Worm (Caenorhabditis elegans): ENCODE measurements around the gene F59A2.5.

DNA sequence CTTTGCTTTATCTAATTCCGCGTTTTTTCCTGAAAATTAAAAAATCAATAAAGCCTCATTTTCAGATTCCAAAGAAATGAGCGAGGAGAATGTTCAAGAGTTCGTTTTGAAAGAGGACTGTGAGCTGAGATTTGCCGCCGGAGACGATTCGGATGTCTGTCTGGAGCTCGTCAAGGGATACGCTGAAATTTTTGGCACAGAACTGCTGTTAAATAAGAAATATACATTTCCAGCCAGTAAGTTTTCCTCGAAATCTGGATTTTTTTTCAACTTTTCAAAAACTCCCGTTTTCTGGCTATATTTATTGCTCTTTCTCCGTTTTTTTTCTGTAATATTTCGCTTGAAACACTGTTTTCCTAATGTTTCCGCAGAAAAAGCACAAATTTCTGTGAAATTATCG, 7.0 kb upstream of the F59A2.5 start, which contains the start of gene clpf-1:
- TF ChIP-seq pqm-1 (tag; optimal IDR thresholded peaks at IDR 0.05) (no peak), ama-1 (optimal IDR thresholded peaks at IDR 0.05) (no peak), pha-4 (tag; optimal IDR thresholded peaks at IDR 0.05) (no peak), fkh-10 (GFP tag; optimal IDR thresholded peaks at IDR 0.05) (no peak), ceh-22 (tag; optimal IDR thresholded peaks at IDR 0.05) (no peak), hlh-30 (tag; optimal IDR thresholded peaks at IDR 0.05; ENCODE audit: insufficient read depth) (no peak), ttx-3 (tag; optimal IDR thresholded peaks at IDR 0.05) (no peak), C08G9.2 (tag; optimal IDR thresholded peaks at IDR 0.05) (no peak), F13H6.1 (tag; optimal IDR thresholded peaks at IDR 0.05) (no peak), hlh-15 (tag; optimal IDR thresholded peaks at IDR 0.05) (no peak), nfya-1 (tag; optimal IDR thresholded peaks at IDR 0.05) (no peak)
